Worm (Caenorhabditis elegans) whole organism, midembryonic: ENCODE data around the gene dyrb-1.

ENCODE experiments used
- T22C8.4 ChIP-seq: fragments of 200-800 bp; sonication (Bioruptor generic); IDR thresholded peaks from 2 replicates; pipeline ENCODE4 v1.3.6; 2022; ENCODE audit warnings: missing genetic modification characterization, missing compliant biosample characterization
- cog-1 ChIP-seq: sonication (generic microtip); optimal IDR thresholded peaks from 2 replicates; lab custom pipeline; 2016; ENCODE audit warnings: missing genetic modification characterization, missing compliant biosample characterization
- flt-1 ChIP-seq: fragments of 200-800 bp; sonication (Bioruptor generic); IDR thresholded peaks from 2 replicates; pipeline ENCODE4 v1.3.6; 2022; ENCODE audit warnings: missing genetic modification characterization, missing compliant biosample characterization
- klf-2 ChIP-seq: fragments of 200-800 bp; sonication (Bioruptor generic); conservative IDR thresholded peaks from 2 replicates; pipeline ENCODE4 v1.3.6; 2022; ENCODE audit warnings: missing genetic modification reagents, missing genetic modification characterization, missing compliant biosample characterization
- med-1 ChIP-seq: sonication (generic microtip); optimal IDR thresholded peaks from 2 replicates; lab custom pipeline; 2017; ENCODE audit warnings: missing genetic modification characterization, mild to moderate bottlenecking, missing compliant biosample characterization, antibody characterized with exemption, missing genetic modification reagents; ENCODE audit not compliant: insufficient read depth
- ref-1 ChIP-seq: fragments of 200-800 bp; sonication (Bioruptor generic); conservative IDR thresholded peaks from 2 replicates; pipeline ENCODE4 v1.3.6; 2022; ENCODE audit warnings: missing genetic modification reagents, missing genetic modification characterization, missing compliant biosample characterization
- tab-1 ChIP-seq: fragments of 200-800 bp; sonication (Bioruptor generic); IDR thresholded peaks from 2 replicates; pipeline ENCODE4 v1.3.6; 2022; ENCODE audit warnings: missing genetic modification characterization, missing compliant biosample characterization
- ztf-23 ChIP-seq: fragments of 200-800 bp; sonication (Bioruptor generic); IDR thresholded peaks from 2 replicates; pipeline ENCODE4 v1.3.6; 2022; ENCODE audit warnings: missing genetic modification reagents, missing genetic modification characterization, missing compliant biosample characterization
- ztf-29 ChIP-seq: fragments of 200-800 bp; sonication (Bioruptor generic); IDR thresholded peaks from 2 replicates; pipeline ENCODE4 v1.3.6; 2022; ENCODE audit warnings: missing genetic modification reagents, missing genetic modification characterization, missing compliant biosample characterization

dyrb-1 gene

ce11 chrII:9137803-9138202 is 30.9 kb upstream of the dyrb-1 start, which contains the start of gene C16D2.3:
TSS of gene C16D2.3 (plus strand) at chrII:9138103.
- TF ChIP-seq klf-2 (no peak), tab-1 (no peak), flt-1 (GFP tag; lab: Robert Waterston, UW) (no peak), T22C8.4 (GFP tag; lab: Robert Waterston, UW) (no peak), cog-1 (no peak), ztf-29 (GFP tag; lab: Robert Waterston, UW) (no peak), med-1 (no peak), ztf-23 (GFP tag; lab: Robert Waterston, UW) (no peak), ref-1 (GFP tag; lab: Robert Waterston, UW) (no peak)

- TF ChIP-seq med-1 (no peak), ztf-29 (GFP tag; lab: Robert Waterston, UW) (no peak), ztf-23 (GFP tag; lab: Robert Waterston, UW) (no peak), flt-1 (GFP tag; lab: Robert Waterston, UW) (no peak), klf-2 (no peak), tab-1 (no peak), T22C8.4 (GFP tag; lab: Robert Waterston, UW) (no peak)
These were observed 28.9 kb upstream of the dyrb-1 start, which contains the start of gene nlp-78 for ce11 chrII:9135878-9136277. TSS of gene nlp-78 (plus strand) at chrII:9136178.

- TF ChIP-seq tab-1 (no peak), cog-1 (no peak), med-1 (no peak), T22C8.4 (GFP tag; lab: Robert Waterston, UW) (no peak), flt-1 (GFP tag; lab: Robert Waterston, UW) (no peak), ref-1 (GFP tag; lab: Robert Waterston, UW) (no peak), ztf-29 (GFP tag; lab: Robert Waterston, UW) (no peak), klf-2 (no peak), ztf-23 (GFP tag; lab: Robert Waterston, UW) (no peak)
These were observed 25.4 kb upstream of the dyrb-1 start for ce11 chrII:9132338-9132737.

ce11 chrII:9131363-9131762 is 24.4 kb upstream of the dyrb-1 start, which contains the start of gene C16D2.1:
TSS of gene C16D2.1 (plus strand) at chrII:9131663.
- no peak for TF ChIP-seq tab-1
- no peak for TF ChIP-seq T22C8.4 (GFP tag; lab: Robert Waterston, UW)
- TF ChIP-seq flt-1 (GFP tag; lab: Robert Waterston, UW), result no peak
- TF ChIP-seq ztf-23 (GFP tag; lab: Robert Waterston, UW), result no peak
- TF ChIP-seq cog-1, result no peak
- no peak for TF ChIP-seq ref-1 (GFP tag; lab: Robert Waterston, UW)
- no peak for TF ChIP-seq ztf-29 (GFP tag; lab: Robert Waterston, UW)
- no peak for TF ChIP-seq klf-2
- TF ChIP-seq med-1, result no peak

- TF ChIP-seq T22C8.4 (GFP tag; lab: Robert Waterston, UW), result no peak
These were observed 23.4 kb upstream of the dyrb-1 start for ce11 chrII:9130339-9130738.

- TF ChIP-seq cog-1 (no peak), ref-1 (GFP tag; lab: Robert Waterston, UW) (no peak)
These were observed 21.2 kb upstream of the dyrb-1 start for ce11 chrII:9128132-9128531.

- no peak for TF ChIP-seq med-1
- no peak for TF ChIP-seq ref-1 (GFP tag; lab: Robert Waterston, UW)
- no peak for TF ChIP-seq klf-2
- TF ChIP-seq ztf-29 (GFP tag; lab: Robert Waterston, UW), result no peak
- no peak for TF ChIP-seq ztf-23 (GFP tag; lab: Robert Waterston, UW)
- no peak for TF ChIP-seq tab-1
- TF ChIP-seq T22C8.4 (GFP tag; lab: Robert Waterston, UW), result no peak
- no peak for TF ChIP-seq cog-1
- no peak for TF ChIP-seq flt-1 (GFP tag; lab: Robert Waterston, UW)
These were observed 20.4 kb upstream of the dyrb-1 start for ce11 chrII:9127379-9127778.

ce11 chrII:9126965-9127364 is 20.0 kb upstream of the dyrb-1 start:
- TF ChIP-seq tab-1, result no peak
- TF ChIP-seq ref-1 (GFP tag; lab: Robert Waterston, UW), result no peak

ce11 chrII:9125007-9125406 is 18.1 kb upstream of the dyrb-1 start:
- TF ChIP-seq med-1 (no peak), flt-1 (GFP tag; lab: Robert Waterston, UW) (no peak), tab-1 (no peak), ztf-29 (GFP tag; lab: Robert Waterston, UW) (no peak), cog-1 (no peak), T22C8.4 (GFP tag; lab: Robert Waterston, UW) (no peak)

- TF ChIP-seq tab-1 (no peak), klf-2 (no peak), ztf-29 (GFP tag; lab: Robert Waterston, UW) (no peak), cog-1 (no peak), ref-1 (GFP tag; lab: Robert Waterston, UW) (no peak), ztf-23 (GFP tag; lab: Robert Waterston, UW) (no peak), med-1 (no peak), flt-1 (GFP tag; lab: Robert Waterston, UW) (no peak)
These were observed 17.4 kb upstream of the dyrb-1 start for ce11 chrII:9124353-9124752.

ce11 chrII:9120813-9121554 is 14.0 kb upstream of the dyrb-1 start:
- TF ChIP-seq ztf-29 (GFP tag; lab: Robert Waterston, UW) (no peak), T22C8.4 (GFP tag; lab: Robert Waterston, UW) (no peak), flt-1 (GFP tag; lab: Robert Waterston, UW) (no peak), tab-1 (no peak), ref-1 (GFP tag; lab: Robert Waterston, UW) (no peak), ztf-23 (GFP tag; lab: Robert Waterston, UW) (no peak), cog-1 (no peak), klf-2 (no peak), med-1 (no peak)
